Worm (Caenorhabditis elegans) whole organism, L2 larva: ENCODE data around the gene F14D7.6.

Experiments used
- C34F6.9 ChIP-seq: fragments of 150-350 bp; optimal IDR thresholded peaks from 2 replicates; lab custom pipeline; 2014; ENCODE audit warnings: missing biosample characterization, missing genetic modification characterization
- F13H6.1 ChIP-seq: sonication (generic microtip); optimal IDR thresholded peaks from 2 replicates; lab custom pipeline; 2016; ENCODE audit warnings: missing genetic modification characterization, missing compliant biosample characterization
- R02D3.7 ChIP-seq: fragments of 150-350 bp; optimal IDR thresholded peaks from 2 replicates; lab custom pipeline; 2014; ENCODE audit warnings: missing biosample characterization, missing genetic modification characterization
- Y55F3AM.14 ChIP-seq: fragments of 200-800 bp; sonication (Bioruptor generic); optimal IDR thresholded peaks from 2 replicates; lab custom pipeline; 2018; ENCODE audit warnings: mild to moderate bottlenecking, missing genetic modification characterization, missing compliant biosample characterization
- ZK546.5 ChIP-seq: sonication (generic microtip); optimal IDR thresholded peaks from 2 replicates; lab custom pipeline; 2017; ENCODE audit warnings: missing biosample characterization, missing genetic modification characterization
- alr-1 ChIP-seq: fragments of 150-350 bp; optimal IDR thresholded peaks from 2 replicates; lab custom pipeline; 2014; ENCODE audit warnings: missing biosample characterization, missing genetic modification characterization
- aly-2 ChIP-seq: fragments of 150-350 bp; optimal IDR thresholded peaks from 2 replicates; lab custom pipeline; 2014; ENCODE audit warnings: missing biosample characterization, missing genetic modification characterization
- ama-1 ChIP-seq: fragments of 150-350 bp; optimal IDR thresholded peaks from 2 replicates; lab custom pipeline; 2018; ENCODE audit warnings: inconsistent platforms
- blmp-1 ChIP-seq: sonication (generic microtip); optimal IDR thresholded peaks from 2 replicates; lab custom pipeline; 2017; ENCODE audit warnings: missing genetic modification characterization, mild to moderate bottlenecking, missing compliant biosample characterization, antibody characterized with exemption, moderate library complexity; ENCODE audit not compliant: insufficient read depth
- ceh-16 ChIP-seq: fragments of 150-350 bp; optimal IDR thresholded peaks from 2 replicates; lab custom pipeline; 2014; ENCODE audit warnings: missing biosample characterization, missing genetic modification characterization
- ceh-82 ChIP-seq: fragments of 150-350 bp; optimal IDR thresholded peaks from 2 replicates; lab custom pipeline; 2014; ENCODE audit warnings: missing biosample characterization, missing genetic modification characterization
- crh-2 ChIP-seq: sonication (generic microtip); optimal IDR thresholded peaks from 2 replicates; lab custom pipeline; 2017; ENCODE audit warnings: missing biosample characterization, missing genetic modification characterization
- dmd-4 ChIP-seq: sonication (generic microtip); optimal IDR thresholded peaks from 2 replicates; lab custom pipeline; 2017; ENCODE audit warnings: missing biosample characterization, missing genetic modification characterization
- egl-27 ChIP-seq: sonication (generic microtip); optimal IDR thresholded peaks from 3 replicates; lab custom pipeline; 2017; ENCODE audit warnings: missing biosample characterization, missing genetic modification reagents, missing genetic modification characterization
- elt-1 ChIP-seq: fragments of 150-350 bp; optimal IDR thresholded peaks from 2 replicates; lab custom pipeline; 2014; ENCODE audit warnings: missing biosample characterization, missing genetic modification characterization
- elt-3 ChIP-seq: sonication (generic microtip); optimal IDR thresholded peaks from 2 replicates; lab custom pipeline; 2017; ENCODE audit warnings: missing biosample characterization, missing genetic modification characterization
- fos-1 ChIP-seq: fragments of 150-350 bp; optimal IDR thresholded peaks from 2 replicates; lab custom pipeline; 2014; ENCODE audit warnings: missing biosample characterization, missing genetic modification characterization
- gmeb-1 ChIP-seq: fragments of 150-350 bp; optimal IDR thresholded peaks from 2 replicates; lab custom pipeline; 2014; ENCODE audit warnings: missing biosample characterization, missing genetic modification characterization
- lin-11 ChIP-seq: fragments of 150-350 bp; sonication (generic microtip); optimal IDR thresholded peaks from 2 replicates; lab custom pipeline; 2014; ENCODE audit warnings: missing biosample characterization, missing genetic modification characterization, inconsistent platforms, mixed read lengths
- lin-13 ChIP-seq: fragments of 150-350 bp; optimal IDR thresholded peaks from 2 replicates; lab custom pipeline; 2014; ENCODE audit warnings: missing biosample characterization, missing genetic modification reagents, missing genetic modification characterization
- lin-39 ChIP-seq: fragments of 150-350 bp; optimal IDR thresholded peaks from 2 replicates; lab custom pipeline; 2014; ENCODE audit warnings: missing biosample characterization, missing genetic modification reagents, missing genetic modification characterization
- lsy-2 ChIP-seq, 2 experiments: fragments of 150-350 bp in 1 of 2; sonication (generic microtip) in 1 of 2; optimal IDR thresholded peaks; 2 replicates each; lab custom pipeline; 2014 to 2017; ENCODE audit warnings: missing biosample characterization in 2 of 2, missing genetic modification characterization in 2 of 2
- mab-5 ChIP-seq: fragments of 150-350 bp; optimal IDR thresholded peaks from 2 replicates; lab custom pipeline; 2014; ENCODE audit warnings: missing biosample characterization, missing genetic modification characterization
- mbf-1 ChIP-seq: sonication (generic microtip); optimal IDR thresholded peaks from 2 replicates; lab custom pipeline; 2017; ENCODE audit warnings: missing biosample characterization, missing genetic modification characterization
- mdl-1 ChIP-seq, 2 experiments: fragments of 150-350 bp in 1 of 2; sonication (generic microtip) in 1 of 2; optimal IDR thresholded peaks; 2 replicates each; lab custom pipeline; 2017; ENCODE audit warnings: missing biosample characterization in 2 of 2, missing genetic modification characterization in 2 of 2
- nhr-10 ChIP-seq: sonication (generic microtip); optimal IDR thresholded peaks from 2 replicates; lab custom pipeline; 2017; ENCODE audit warnings: missing biosample characterization, missing genetic modification characterization
- nhr-11 ChIP-seq: fragments of 150-350 bp; optimal IDR thresholded peaks from 2 replicates; lab custom pipeline; 2014; ENCODE audit warnings: missing biosample characterization, missing genetic modification characterization
- nhr-12 ChIP-seq: fragments of 150-350 bp; optimal IDR thresholded peaks from 2 replicates; lab custom pipeline; 2014; ENCODE audit warnings: missing biosample characterization, missing genetic modification characterization
- nhr-129 ChIP-seq: fragments of 150-350 bp; optimal IDR thresholded peaks from 2 replicates; lab custom pipeline; 2014; ENCODE audit warnings: missing biosample characterization, missing genetic modification characterization
- nhr-21 ChIP-seq: fragments of 150-350 bp; optimal IDR thresholded peaks from 2 replicates; lab custom pipeline; 2014; ENCODE audit warnings: missing biosample characterization, missing genetic modification characterization
- nhr-23 ChIP-seq: fragments of 150-350 bp; optimal IDR thresholded peaks from 2 replicates; lab custom pipeline; 2014; ENCODE audit warnings: missing biosample characterization, missing genetic modification reagents, missing genetic modification characterization
- nhr-237 ChIP-seq: fragments of 150-350 bp; optimal IDR thresholded peaks from 2 replicates; lab custom pipeline; 2014; ENCODE audit warnings: missing biosample characterization, missing genetic modification characterization
- nhr-25 ChIP-seq: fragments of 150-350 bp; sonication (generic microtip); optimal IDR thresholded peaks from 3 replicates; lab custom pipeline; 2014; ENCODE audit warnings: missing biosample characterization, missing genetic modification characterization
- nhr-6 ChIP-seq: fragments of 150-350 bp; optimal IDR thresholded peaks from 2 replicates; lab custom pipeline; 2014; ENCODE audit warnings: missing biosample characterization, missing genetic modification characterization
- nhr-77 ChIP-seq: fragments of 150-350 bp; optimal IDR thresholded peaks from 2 replicates; lab custom pipeline; 2014; ENCODE audit warnings: missing biosample characterization, missing genetic modification characterization
- peb-1 ChIP-seq: fragments of 150-350 bp; optimal IDR thresholded peaks from 2 replicates; lab custom pipeline; 2014; ENCODE audit warnings: missing biosample characterization, missing genetic modification characterization
- sem-4 ChIP-seq: fragments of 150-350 bp; optimal IDR thresholded peaks from 2 replicates; lab custom pipeline; 2014; ENCODE audit warnings: missing biosample characterization, missing genetic modification reagents, missing genetic modification characterization
- skn-1 ChIP-seq: sonication (generic microtip); optimal IDR thresholded peaks from 2 replicates; lab custom pipeline; 2017; ENCODE audit warnings: missing biosample characterization, missing genetic modification characterization
- sma-3 ChIP-seq: sonication (generic microtip); optimal IDR thresholded peaks from 2 replicates; lab custom pipeline; 2016; ENCODE audit warnings: missing genetic modification reagents, missing genetic modification characterization, missing compliant biosample characterization
- sma-9 ChIP-seq, 2 experiments: fragments of 150-350 bp in 1 of 2; sonication (generic microtip) in 1 of 2; optimal IDR thresholded peaks; 2 replicates each; lab custom pipeline; 2014 to 2016; ENCODE audit warnings: missing genetic modification characterization in 2 of 2, mild to moderate bottlenecking in 1 of 2, missing biosample characterization in 1 of 2, missing compliant biosample characterization in 1 of 2, missing genetic modification reagents in 1 of 2, moderate library complexity in 1 of 2
- snpc-4 ChIP-seq: fragments of 150-350 bp; optimal IDR thresholded peaks from 2 replicates; lab custom pipeline; 2014; ENCODE audit warnings: missing biosample characterization, missing genetic modification characterization
- unc-39 ChIP-seq: fragments of 150-350 bp; optimal IDR thresholded peaks from 2 replicates; lab custom pipeline; 2014; ENCODE audit warnings: missing biosample characterization, missing genetic modification characterization
- unc-55 ChIP-seq: fragments of 150-350 bp; sonication (generic microtip); optimal IDR thresholded peaks from 3 replicates; lab custom pipeline; 2014; ENCODE audit warnings: missing biosample characterization, missing genetic modification reagents, missing genetic modification characterization
- unc-62 ChIP-seq: fragments of 150-350 bp; optimal IDR thresholded peaks from 2 replicates; lab custom pipeline; 2014; ENCODE audit warnings: missing biosample characterization, missing genetic modification reagents, missing genetic modification characterization
- zag-1 ChIP-seq: fragments of 150-350 bp; optimal IDR thresholded peaks from 2 replicates; lab custom pipeline; 2014; ENCODE audit warnings: missing biosample characterization, missing genetic modification characterization
- ztf-1 ChIP-seq: fragments of 200-800 bp; sonication (Bioruptor generic); conservative IDR thresholded peaks from 2 replicates; pipeline ENCODE4 v1.3.6; 2022; ENCODE audit warnings: missing genetic modification characterization, missing compliant biosample characterization
- ztf-11 ChIP-seq: sonication (generic microtip); optimal IDR thresholded peaks from 2 replicates; lab custom pipeline; 2017; ENCODE audit warnings: missing biosample characterization, missing genetic modification characterization
- ztf-4 ChIP-seq: fragments of 150-350 bp; optimal IDR thresholded peaks from 2 replicates; lab custom pipeline; 2014; ENCODE audit warnings: missing biosample characterization, missing genetic modification characterization

The F14D7.6 gene

ce11 chrV:14355738-14356368, 54.6 kb downstream of the F14D7.6 start, which contains the start of gene cyn-1:
Gene cyn-1, plus strand, starts transcription at chrV:14356076.
- no peak for TF ChIP-seq dmd-4 (tag; lab: Kevin White, UChicago)
- no peak for TF ChIP-seq ztf-11
- peak; percentile 86 for TF ChIP-seq sma-9 (GFP tag; optimal IDR thresholded peaks at IDR 0.05; lab: Kevin White, UChicago)
- TF ChIP-seq sma-9 (tag; optimal IDR thresholded peaks at IDR 0.05; lab: Kevin White, UChicago): no peak
- TF ChIP-seq mdl-1 (tag; optimal IDR thresholded peaks at IDR 0.05; lab: Kevin White, UChicago): peak in 1 of 2 experiments; percentile 26
- peak; percentile 49 for TF ChIP-seq R02D3.7 (tag; lab: Kevin White, UChicago)
- TF ChIP-seq unc-55: peak; percentile 88
- TF ChIP-seq snpc-4: peak; percentile 82
- no peak for TF ChIP-seq peb-1 (tag; lab: Kevin White, UChicago)
- no peak for TF ChIP-seq mbf-1 (tag; lab: Kevin White, UChicago)
- peak; percentile 32 for TF ChIP-seq ceh-16 (tag; lab: Kevin White, UChicago)
- peak; percentile 98 for TF ChIP-seq gmeb-1 (tag; lab: Kevin White, UChicago)
- peak; percentile 87 for TF ChIP-seq nhr-25 (tag; lab: Kevin White, UChicago)
- no peak for TF ChIP-seq unc-62 (GFP tag; lab: Kevin White, UChicago)
- no peak for TF ChIP-seq ceh-82 (tag; lab: Kevin White, UChicago)
- no peak for TF ChIP-seq nhr-23 (tag; lab: Kevin White, UChicago)
- TF ChIP-seq nhr-12 (tag; lab: Kevin White, UChicago): no peak
- no peak for TF ChIP-seq unc-39 (tag; lab: Kevin White, UChicago)
- no peak for TF ChIP-seq nhr-77 (tag; lab: Kevin White, UChicago)
- TF ChIP-seq ZK546.5 (tag; lab: Kevin White, UChicago): no peak
- peak; percentile 78 for TF ChIP-seq ama-1 (lab: Kevin White, UChicago)
- TF ChIP-seq fos-1: peak; percentile 48
- peak; percentile 69 for TF ChIP-seq nhr-129 (tag; lab: Kevin White, UChicago)
- TF ChIP-seq skn-1 (tag; lab: Kevin White, UChicago): no peak
- TF ChIP-seq Y55F3AM.14 (GFP tag; lab: Kevin White, UChicago): no peak
- peak; percentile 60 for TF ChIP-seq mab-5 (tag; lab: Kevin White, UChicago)
- peak; percentile 92 for TF ChIP-seq C34F6.9
- TF ChIP-seq elt-3 (tag; lab: Kevin White, UChicago): no peak
- no peak for TF ChIP-seq nhr-237 (tag; lab: Kevin White, UChicago)
- no peak for TF ChIP-seq nhr-6 (tag; lab: Kevin White, UChicago)
- TF ChIP-seq nhr-10 (tag; lab: Kevin White, UChicago): no peak
- no peak for TF ChIP-seq blmp-1 (tag; lab: Kevin White, UChicago)
- TF ChIP-seq egl-27 (tag; lab: Kevin White, UChicago): peak; percentile 46
- no peak for TF ChIP-seq alr-1 (tag; lab: Kevin White, UChicago)
- peak; percentile 80 for TF ChIP-seq crh-2 (tag; lab: Kevin White, UChicago)
- peak; percentile 80 for TF ChIP-seq sma-3
- no peak for TF ChIP-seq nhr-11 (tag; lab: Kevin White, UChicago)
- no peak for TF ChIP-seq aly-2 (tag; lab: Kevin White, UChicago)
- peak; percentile 81 for TF ChIP-seq lin-13 (GFP tag; lab: Kevin White, UChicago)
- no peak for TF ChIP-seq zag-1 (tag; lab: Kevin White, UChicago)
- TF ChIP-seq elt-1 (tag; lab: Kevin White, UChicago): no peak
- TF ChIP-seq sem-4 (tag; lab: Kevin White, UChicago): peak; percentile 52
- TF ChIP-seq ztf-1 (GFP tag; lab: Robert Waterston, UW): no peak
- peak; percentile 73 for TF ChIP-seq nhr-21
- no peak for TF ChIP-seq ztf-4 (tag; lab: Kevin White, UChicago)
- TF ChIP-seq F13H6.1: peak; percentile 80
- no peak for TF ChIP-seq lin-39
- TF ChIP-seq lin-11 (tag; lab: Kevin White, UChicago): peak; percentile 15
- peak; percentile 81 to 93 for TF ChIP-seq lsy-2 (tag; optimal IDR thresholded peaks at IDR 0.05; lab: Kevin White, UChicago)
